Fruit fly (Drosophila melanogaster) Kc167 (cell line): Measurements from ENCODE around the gene CG14204.

Source experiments
- Myc ChIP-seq: fragments of >200 bp; optimal IDR thresholded peaks from 2 replicates; lab custom pipeline; 2017; ENCODE audit warnings: missing external identifiers
- Sin3A ChIP-seq: fragments of >200 bp; optimal IDR thresholded peaks from 2 replicates; lab custom pipeline; 2018; ENCODE audit warnings: missing external identifiers
- h ChIP-seq: fragments of >200 bp; optimal IDR thresholded peaks from 3 replicates; lab custom pipeline; 2018; ENCODE audit warnings: missing external identifiers
- insv ChIP-seq: fragments of >200 bp; optimal IDR thresholded peaks from 3 replicates; lab custom pipeline; 2018; ENCODE audit warnings: missing external identifiers
- psq ChIP-seq: fragments of >200 bp; optimal IDR thresholded peaks from 2 replicates; lab custom pipeline; 2017; ENCODE audit warnings: missing external identifiers
- ttk ChIP-seq: sonication (Bioruptor generic); optimal IDR thresholded peaks from 2 replicates; lab custom pipeline; 2017; ENCODE audit warnings: missing external identifiers

CG14204 gene

DNA sequence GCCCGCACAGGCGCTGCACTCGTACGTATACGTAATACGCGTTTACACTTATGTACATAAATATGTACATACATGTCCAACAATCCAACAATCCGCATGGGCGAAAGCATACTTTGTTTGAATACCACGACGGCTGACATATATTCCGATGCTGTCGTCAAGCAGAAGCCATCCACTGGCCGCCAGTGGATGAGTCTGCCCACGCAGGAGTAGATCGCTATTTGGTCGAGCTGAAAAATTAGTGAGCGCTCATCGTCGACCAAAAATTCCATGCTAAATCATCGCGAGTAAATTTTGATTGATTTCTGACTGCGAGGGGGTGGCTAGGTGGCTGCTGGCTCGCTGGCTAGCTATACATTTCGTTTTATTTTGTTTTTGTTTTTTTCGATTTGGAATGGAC, 19.1 kb downstream of the CG14204 start:
- no peak for TF ChIP-seq psq (lab: Kevin White, UChicago)
- no peak for TF ChIP-seq Myc (lab: Kevin White, UChicago)
- no peak for TF ChIP-seq insv (lab: Kevin White, UChicago)
- TF ChIP-seq Sin3A (lab: Kevin White, UChicago): no peak
- TF ChIP-seq h (lab: Kevin White, UChicago): no peak
- no peak for TF ChIP-seq ttk

DNA sequence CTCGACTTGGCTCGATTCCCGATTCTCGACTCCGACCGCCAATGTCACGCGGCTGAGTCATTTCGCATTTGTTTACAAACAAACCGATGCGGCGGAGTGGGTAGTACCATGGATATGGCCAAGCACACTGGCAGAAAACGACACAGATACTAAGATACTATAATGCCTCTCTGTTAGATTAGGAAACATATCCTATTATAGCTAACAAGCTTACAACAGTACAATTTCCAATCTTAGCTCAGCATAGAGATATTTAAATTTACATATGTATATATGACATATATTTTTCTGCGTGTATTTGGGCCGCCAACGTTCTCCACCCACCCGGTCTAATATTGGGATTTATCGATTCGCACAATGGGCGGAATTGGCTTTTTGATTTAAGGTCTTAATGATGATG, 20.5 kb downstream of the CG14204 start:
- TF ChIP-seq insv (lab: Kevin White, UChicago) (no peak), Sin3A (lab: Kevin White, UChicago) (no peak), ttk (no peak), h (lab: Kevin White, UChicago) (no peak)

DNA sequence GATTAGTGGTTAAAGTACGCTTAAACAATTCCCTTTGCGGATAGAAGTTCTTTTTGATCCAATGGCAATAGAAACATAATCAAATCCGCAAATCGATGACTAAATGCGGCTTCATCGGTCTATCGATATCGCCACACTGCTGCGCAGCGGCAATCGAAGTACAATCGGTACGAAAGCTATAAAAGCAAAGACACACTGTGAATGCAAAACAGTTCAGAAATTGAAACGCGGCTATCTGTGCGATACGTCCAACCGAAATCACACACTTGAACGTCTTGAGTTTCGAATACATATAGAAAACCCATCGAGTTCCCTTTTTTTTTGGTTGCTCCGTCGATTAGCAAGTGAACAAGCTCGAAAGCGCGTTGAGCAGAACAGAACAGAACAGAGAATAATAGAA, 21.6 kb downstream of the CG14204 start, which contains the start of gene CG14207:
Gene CG14207 (plus strand): TSS at position 203 of the 400 bp plus-strand sequence.
- TF ChIP-seq h (lab: Kevin White, UChicago) (no peak), Sin3A (lab: Kevin White, UChicago) (no peak), Myc (lab: Kevin White, UChicago) (no peak), ttk (no peak), insv (lab: Kevin White, UChicago) (no peak), psq (lab: Kevin White, UChicago) (no peak)

DNA sequence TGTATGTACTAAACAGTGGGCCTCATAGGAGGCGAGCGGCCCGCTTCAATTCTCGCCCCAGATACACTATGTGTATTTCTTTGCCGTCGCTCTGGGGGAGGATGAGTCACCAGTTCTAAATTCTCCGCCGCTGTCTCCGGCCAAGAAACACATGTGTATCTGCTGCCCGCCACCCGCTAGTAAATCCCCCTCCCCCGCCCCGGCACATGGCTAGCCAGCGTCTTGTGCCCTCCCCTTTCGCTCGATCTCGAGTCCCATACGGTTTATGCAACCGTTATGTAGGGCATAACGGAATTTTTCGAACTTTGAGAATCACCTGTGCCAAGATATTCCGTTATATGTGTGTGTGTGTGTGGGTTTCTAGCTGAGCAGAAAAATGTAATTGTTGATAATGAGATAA, 22.5 kb downstream of the CG14204 start:
- no peak for TF ChIP-seq Myc (lab: Kevin White, UChicago)
- TF ChIP-seq psq (lab: Kevin White, UChicago): no peak
- TF ChIP-seq Sin3A (lab: Kevin White, UChicago): no peak
- TF ChIP-seq insv (lab: Kevin White, UChicago): no peak
- no peak for TF ChIP-seq h (lab: Kevin White, UChicago)
- no peak for TF ChIP-seq ttk

DNA sequence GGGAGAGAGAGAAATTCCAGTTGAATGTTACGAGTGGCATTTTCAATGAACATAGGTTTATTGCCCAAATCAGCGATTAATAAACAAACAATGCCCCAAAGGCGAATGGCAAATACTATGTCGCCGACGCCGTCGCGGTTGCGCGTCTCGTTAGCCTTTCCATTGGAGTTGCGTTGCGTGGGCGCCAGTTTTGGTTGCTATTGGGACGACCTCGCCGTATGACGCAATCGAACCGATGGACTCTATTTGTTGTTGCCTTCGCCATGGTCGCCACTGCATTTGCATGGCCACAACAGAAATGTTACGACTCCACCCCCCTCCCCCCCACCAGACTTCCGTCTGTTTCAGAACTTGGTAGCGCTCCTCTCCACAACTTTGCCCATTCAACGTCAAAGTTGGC, 23.1 kb downstream of the CG14204 start:
- TF ChIP-seq psq (lab: Kevin White, UChicago): no peak
- TF ChIP-seq ttk: no peak
- TF ChIP-seq insv (lab: Kevin White, UChicago): no peak
- TF ChIP-seq Myc (lab: Kevin White, UChicago): no peak
- no peak for TF ChIP-seq h (lab: Kevin White, UChicago)
- TF ChIP-seq Sin3A (lab: Kevin White, UChicago): no peak

DNA sequence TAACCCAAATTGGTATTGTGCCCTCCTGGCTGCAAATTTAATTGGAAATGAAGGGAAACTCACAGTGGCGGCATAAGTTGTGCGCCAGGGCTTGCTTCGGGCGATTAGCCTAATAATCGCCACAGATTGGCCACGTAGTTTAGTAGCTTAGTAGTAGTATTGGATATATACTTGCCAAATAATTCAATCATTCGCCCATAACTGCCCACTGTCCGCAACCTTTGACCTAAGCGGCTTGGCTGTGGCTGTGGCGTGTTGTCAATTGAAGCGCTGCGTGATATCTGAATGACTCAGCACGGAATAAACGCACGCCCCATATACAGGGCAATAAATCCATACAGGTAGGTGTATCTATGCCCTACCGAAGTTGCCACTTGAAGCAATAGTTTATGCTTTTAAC, 23.6 kb downstream of the CG14204 start:
- TF ChIP-seq Myc (lab: Kevin White, UChicago) (no peak), Sin3A (lab: Kevin White, UChicago) (no peak)

DNA sequence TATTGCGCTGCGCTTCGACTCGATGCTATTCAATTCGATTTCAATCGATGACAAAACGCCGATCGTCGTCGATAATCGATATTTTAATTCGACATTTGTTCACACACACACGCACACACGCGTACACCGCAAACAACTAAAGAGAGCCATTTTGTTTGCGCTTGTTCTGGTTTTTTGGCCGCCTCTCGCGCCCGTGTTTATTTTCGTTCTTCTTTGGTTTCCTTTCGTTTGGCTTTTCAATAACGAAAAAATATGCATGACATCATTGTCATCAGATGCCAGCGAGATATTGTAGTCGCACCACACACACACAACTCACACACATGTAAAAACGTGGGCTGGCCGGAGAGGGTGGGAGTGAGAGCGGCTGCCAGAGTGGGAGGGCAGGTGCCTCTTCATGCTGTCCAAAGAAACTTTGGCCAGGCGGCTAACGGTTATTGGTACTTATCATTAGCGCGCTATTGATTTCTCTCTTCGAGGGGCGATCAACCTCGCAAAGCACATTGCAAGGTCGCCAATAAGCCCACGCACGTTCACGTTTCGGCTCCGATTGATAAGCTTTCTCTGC, 24.7 kb downstream of the CG14204 start:
- TF ChIP-seq Sin3A (lab: Kevin White, UChicago) (no peak), Myc (lab: Kevin White, UChicago) (no peak), psq (lab: Kevin White, UChicago) (no peak), insv (lab: Kevin White, UChicago) (no peak), ttk (no peak), h (lab: Kevin White, UChicago) (no peak)

DNA sequence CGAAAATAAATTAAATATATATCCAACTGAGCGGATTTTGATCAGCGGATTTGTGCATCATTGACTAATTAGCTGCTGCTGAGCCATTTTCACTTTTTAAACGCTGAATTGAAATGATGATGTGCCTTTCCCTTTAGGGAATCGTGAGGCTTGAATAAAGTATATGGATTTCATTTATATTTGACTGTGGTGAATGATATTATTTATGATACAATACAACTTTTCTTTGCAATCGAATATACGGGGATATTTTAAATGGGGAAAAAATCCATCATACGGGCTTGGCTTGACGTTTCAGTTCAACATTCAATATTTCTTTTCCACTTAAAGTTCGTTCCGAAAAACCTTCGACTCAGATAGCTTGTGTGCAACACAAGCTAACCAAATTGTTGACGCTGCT, 27.8 kb downstream of the CG14204 start, which contains the start of the genes Shawn and Tyler:
Gene Shawn (plus strand): TSS at position 301 of the 400 bp plus-strand sequence.
Gene Tyler (plus strand): TSS at position 301 of the 400 bp plus-strand sequence.
- TF ChIP-seq psq (lab: Kevin White, UChicago): no peak
- TF ChIP-seq h (lab: Kevin White, UChicago): no peak
- TF ChIP-seq Sin3A (lab: Kevin White, UChicago): no peak
- no peak for TF ChIP-seq Myc (lab: Kevin White, UChicago)

DNA sequence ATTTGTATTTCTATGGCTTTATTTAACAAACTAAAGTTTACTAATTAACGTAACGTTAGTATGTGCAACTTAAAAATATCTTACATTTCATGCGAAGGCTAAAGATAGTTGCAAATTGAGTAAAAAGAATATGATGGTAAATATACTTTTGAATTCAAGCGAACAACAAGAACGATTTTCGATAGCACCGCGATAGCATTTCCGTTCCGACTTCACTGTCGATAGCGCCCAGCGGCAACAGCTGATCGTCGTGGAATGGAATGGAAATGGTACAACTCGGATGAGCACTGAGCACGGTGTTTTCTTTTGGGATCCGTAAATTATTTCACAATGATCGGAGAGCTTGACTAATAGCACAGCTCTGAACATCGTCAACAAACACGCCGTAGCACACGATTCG, 30.1 kb downstream of the CG14204 start:
- no peak for TF ChIP-seq psq (lab: Kevin White, UChicago)
- no peak for TF ChIP-seq h (lab: Kevin White, UChicago)
- no peak for TF ChIP-seq Sin3A (lab: Kevin White, UChicago)
- TF ChIP-seq insv (lab: Kevin White, UChicago): no peak
- no peak for TF ChIP-seq ttk
- TF ChIP-seq Myc (lab: Kevin White, UChicago): no peak

DNA sequence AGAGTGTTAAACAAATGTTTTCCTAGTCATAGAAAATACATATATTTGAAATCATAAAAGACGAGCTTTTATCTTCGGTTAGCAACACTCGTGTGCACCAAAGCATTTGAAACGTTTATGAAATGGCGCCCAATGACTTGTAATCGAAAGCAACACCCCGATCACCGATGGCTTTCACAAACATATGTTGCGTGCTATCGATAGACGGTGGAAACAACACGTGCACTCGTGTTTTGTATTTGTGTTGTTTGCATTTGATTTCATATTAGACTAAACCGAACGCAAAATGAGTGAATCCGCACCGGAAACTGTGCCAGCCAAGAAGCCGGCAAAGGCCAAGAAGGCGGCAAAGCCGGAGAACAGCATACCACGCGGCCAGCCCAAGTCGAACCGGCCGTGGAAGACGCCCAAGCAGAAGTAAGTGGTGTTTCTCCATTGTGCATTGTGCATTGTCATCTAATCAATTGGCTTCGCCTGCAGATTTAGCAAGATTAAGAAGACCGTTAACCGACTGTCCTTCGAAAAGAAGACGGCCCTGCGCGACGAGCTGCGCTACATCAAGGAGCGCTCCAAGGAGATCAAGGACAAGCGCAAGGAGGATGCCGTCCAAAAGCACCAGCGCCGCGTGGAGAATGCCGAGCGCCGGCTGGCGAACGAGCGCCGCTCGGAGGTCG, 32.7 kb downstream of the CG14204 start, which contains the start of gene CG14210:
Gene CG14210 (plus strand): TSS at position 207 of the 674 bp plus-strand sequence.
- TF ChIP-seq Sin3A (lab: Kevin White, UChicago): no peak
- TF ChIP-seq insv (lab: Kevin White, UChicago): no peak
- TF ChIP-seq psq (lab: Kevin White, UChicago): no peak
- TF ChIP-seq Myc (lab: Kevin White, UChicago): no peak
- no peak for TF ChIP-seq ttk
- TF ChIP-seq h (lab: Kevin White, UChicago): no peak

DNA sequence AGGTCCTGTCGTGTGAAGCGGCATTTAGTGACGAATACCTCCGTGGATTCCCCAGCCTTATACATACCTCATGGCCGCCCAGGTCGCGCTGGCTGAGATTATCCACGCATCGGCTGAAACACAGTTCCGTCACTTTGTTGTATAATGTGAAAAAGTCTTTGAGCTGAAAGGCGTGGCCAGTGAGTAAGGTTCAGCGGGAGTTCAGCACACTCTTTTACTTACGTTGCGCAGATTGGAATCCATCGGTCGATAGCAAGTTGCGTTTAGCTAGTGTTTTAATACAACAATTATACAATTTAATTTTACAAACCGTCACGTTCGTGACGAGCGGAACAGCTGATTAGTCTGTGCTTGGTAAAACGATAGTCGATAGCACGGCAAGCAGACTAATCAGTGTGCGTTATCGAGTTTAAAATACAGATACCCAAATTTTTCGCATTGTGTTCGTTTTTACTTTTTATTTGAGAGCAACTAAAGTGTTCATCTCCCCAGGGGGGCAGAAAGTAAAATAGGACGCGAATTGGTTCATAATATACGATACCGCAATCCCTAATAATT, 34.8 kb downstream of the CG14204 start, which contains the start of the genes Pstk and Tim9b:
Gene Pstk (minus strand): TSS at position 355 of the 558 bp plus-strand sequence.
Gene Tim9b (minus strand): TSS at position 355 of the 558 bp plus-strand sequence.
- TF ChIP-seq ttk (no peak), Myc (lab: Kevin White, UChicago) (no peak), insv (lab: Kevin White, UChicago) (no peak), h (lab: Kevin White, UChicago) (no peak), Sin3A (lab: Kevin White, UChicago) (no peak), psq (lab: Kevin White, UChicago) (no peak)
